Worm (Caenorhabditis elegans): ENCODE data around the gene paf-2.

DNA sequence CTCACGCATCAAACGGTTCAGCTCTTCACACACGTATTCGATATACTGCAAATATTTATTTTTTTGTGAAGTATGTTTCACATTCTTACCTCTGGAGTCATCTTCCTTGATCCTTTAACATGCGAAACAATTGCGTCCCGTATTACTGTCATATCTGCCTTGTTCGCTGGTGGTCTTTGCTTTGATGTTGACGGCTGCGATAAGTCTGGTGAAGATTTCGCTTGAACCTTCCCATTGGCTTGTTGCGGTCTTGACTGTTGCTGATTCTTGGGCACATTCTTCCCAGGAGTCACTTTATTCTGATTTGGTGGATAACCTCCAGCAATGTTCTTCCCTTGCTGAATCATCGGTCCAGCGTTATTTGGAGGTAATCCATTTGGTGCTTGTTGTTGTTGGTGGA lies 5.7 kb upstream of the paf-2 start:
- TF ChIP-seq fkh-6 (tag; optimal IDR thresholded peaks at IDR 0.05) (no peak), mec-3 (tag; optimal IDR thresholded peaks at IDR 0.05; ENCODE audit: borderline replicate concordance) (no peak), pha-4 (tag; optimal IDR thresholded peaks at IDR 0.05) (no peak), nhr-11 (tag; optimal IDR thresholded peaks at IDR 0.05) (no peak), K02D7.2 (tag; optimal IDR thresholded peaks at IDR 0.05) (no peak), pat-9 (tag; optimal IDR thresholded peaks at IDR 0.05) (no peak), C38D4.7 (GFP tag; optimal IDR thresholded peaks at IDR 0.05) (no peak), fkh-10 (GFP tag; optimal IDR thresholded peaks at IDR 0.05) (no peak), sox-2 (GFP tag; IDR thresholded peaks at IDR 0.05) (no peak)

Data from whole organism, late embryonic.